Fruit fly (Drosophila melanogaster): ENCODE measurements around the gene Girdin.

Gene Girdin

dm6 chr3L:3165399-3165798 lies 13.3 kb upstream of the Girdin start:
- no peak for TF ChIP-seq noc (tag; optimal IDR thresholded peaks at IDR 0.05)

- no peak for TF ChIP-seq noc (tag; optimal IDR thresholded peaks at IDR 0.05)
These were observed 12.5 kb upstream of the Girdin start, which contains the start of gene Asciz for dm6 chr3L:3166200-3166695. Gene Asciz (minus strand): TSS chr3L:3166250.

- no peak for TF ChIP-seq noc (tag; optimal IDR thresholded peaks at IDR 0.05)
These were observed 9.6 kb upstream of the Girdin start, which contains the start of the genes CG32278 and CG32281 for dm6 chr3L:3169107-3169506. Gene CG32278 (plus strand): TSS chr3L:3169286. Gene CG32281 (plus strand): TSS chr3L:3169375.

- no peak for TF ChIP-seq noc (tag; optimal IDR thresholded peaks at IDR 0.05)
These were observed 6.3 kb upstream of the Girdin start, which contains the start of gene CG14963 for dm6 chr3L:3172445-3172844. Gene CG14963 (minus strand): TSS chr3L:3172545.

- TF ChIP-seq noc (tag; optimal IDR thresholded peaks at IDR 0.05): no peak
These were observed 858 bp upstream of the Girdin start for dm6 chr3L:3177872-3178271.

- peak; percentile 84 for TF ChIP-seq noc (tag; optimal IDR thresholded peaks at IDR 0.05)
These were observed 744 bp downstream of the Girdin start for dm6 chr3L:3179474-3179873.

dm6 chr3L:3184104-3184503 lies 5.4 kb downstream of the Girdin start, which contains the start of gene CG42494:
Gene CG42494 (plus strand): TSS chr3L:3184404.
- no peak for TF ChIP-seq noc (tag; optimal IDR thresholded peaks at IDR 0.05)

- no peak for TF ChIP-seq noc (tag; optimal IDR thresholded peaks at IDR 0.05)
These were observed 7.6 kb downstream of the Girdin start, which contains the start of gene CG32284 for dm6 chr3L:3186364-3186763. Gene CG32284 (plus strand): TSS chr3L:3186664.

dm6 chr3L:3187263-3187662 lies 8.5 kb downstream of the Girdin start, which contains the start of gene CG14957:
Gene CG14957 (plus strand): TSS chr3L:3187563.
- TF ChIP-seq noc (tag; optimal IDR thresholded peaks at IDR 0.05): peak; percentile 39

dm6 chr3L:3189647-3190046 lies 10.9 kb downstream of the Girdin start, which contains the start of the genes CG42525 and CG14958:
Gene CG42525 (minus strand): TSS chr3L:3189747.
Gene CG14958 (plus strand): TSS chr3L:3189978.
- no peak for TF ChIP-seq noc (tag; optimal IDR thresholded peaks at IDR 0.05)

- no peak for TF ChIP-seq noc (tag; optimal IDR thresholded peaks at IDR 0.05)
These were observed 13.7 kb downstream of the Girdin start, which contains the start of gene CG14965 for dm6 chr3L:3192333-3192894. Gene CG14965 (minus strand): TSS chr3L:3192491.

dm6 chr3L:3192912-3193311 lies 14.2 kb downstream of the Girdin start, which contains the start of gene Hsp83:
Gene Hsp83 (plus strand): TSS chr3L:3192969.
- peak; percentile 87 for TF ChIP-seq noc (tag; optimal IDR thresholded peaks at IDR 0.05)

- peak; percentile 93 for TF ChIP-seq noc (tag; optimal IDR thresholded peaks at IDR 0.05)
These were observed 15.3 kb downstream of the Girdin start for dm6 chr3L:3194059-3194458.

dm6 chr3L:3197464-3197863 lies 18.7 kb downstream of the Girdin start, which contains the start of gene CG14966:
Gene CG14966 (minus strand): TSS chr3L:3197631.
- no peak for TF ChIP-seq noc (tag; optimal IDR thresholded peaks at IDR 0.05)

dm6 chr3L:3198447-3199402 lies 20.0 kb downstream of the Girdin start, which contains the start of the genes CG32276 and gry:
Gene CG32276 (minus strand): TSS chr3L:3199047.
Gene gry (plus strand): TSS chr3L:3199090.
- peak; percentile 82 for TF ChIP-seq noc (tag; optimal IDR thresholded peaks at IDR 0.05)

- no peak for TF ChIP-seq noc (tag; optimal IDR thresholded peaks at IDR 0.05)
These were observed 24.3 kb downstream of the Girdin start, which contains the start of gene CG32271 for dm6 chr3L:3203062-3203461. Gene CG32271 (minus strand): TSS chr3L:3203162.
